Fruit fly (Drosophila melanogaster) whole organism, pupa: ENCODE measurements around the gene Lcp65Ab2.
"Not testable (repeated sequence)": the region's sequence is repeated elsewhere in the genome, so short reads cannot be mapped to it uniquely, and the experiment has no call there.

Experiments
- CG10348 ChIP-seq: fragments of 200-800 bp; sonication (Bioruptor generic); IDR thresholded peaks from 2 replicates; pipeline ENCODE4 v1.3.6; 2022; ENCODE audit warnings: missing biosample characterization, missing genetic modification characterization
- CG13204 ChIP-seq: fragments of 200-800 bp; sonication (Bioruptor generic); optimal IDR thresholded peaks from 2 replicates; lab custom pipeline; 2018; ENCODE audit warnings: missing biosample characterization, mild to moderate bottlenecking, missing genetic modification characterization, moderate library complexity
- CG14655 ChIP-seq: fragments of 200-800 bp; sonication (Bioruptor generic); optimal IDR thresholded peaks from 3 replicates; lab custom pipeline; 2017; ENCODE audit warnings: mild to moderate bottlenecking, missing biosample characterization, missing genetic modification reagents, missing genetic modification characterization
- CG17806 ChIP-seq: fragments of 200-800 bp; sonication (Bioruptor generic); optimal IDR thresholded peaks from 2 replicates; lab custom pipeline; 2018; ENCODE audit warnings: missing biosample characterization, mild to moderate bottlenecking, missing genetic modification characterization, moderate library complexity
- CG4496 ChIP-seq: fragments of 200-800 bp; sonication (Bioruptor generic); IDR thresholded peaks from 3 replicates; pipeline ENCODE4 v1.3.6; 2022; ENCODE audit warnings: missing biosample characterization, missing genetic modification characterization
- CG8301 ChIP-seq: fragments of 200-800 bp; sonication (Bioruptor generic); optimal IDR thresholded peaks from 2 replicates; lab custom pipeline; 2018; ENCODE audit warnings: missing biosample characterization, mild to moderate bottlenecking, missing genetic modification characterization
- CG9948 ChIP-seq: fragments of 200-800 bp; sonication (Bioruptor generic); optimal IDR thresholded peaks from 2 replicates; lab custom pipeline; 2018; ENCODE audit warnings: missing biosample characterization, mild to moderate bottlenecking, missing genetic modification characterization, moderate library complexity
- EcR ChIP-seq: fragments of 200-800 bp; sonication (Bioruptor generic); optimal IDR thresholded peaks from 3 replicates; lab custom pipeline; 2019; ENCODE audit warnings: missing biosample characterization, missing genetic modification characterization, mild to moderate bottlenecking, moderate library complexity, missing genetic modification reagents
- Pif1B ChIP-seq: fragments of 200-800 bp; sonication (Bioruptor generic); optimal IDR thresholded peaks from 3 replicates; lab custom pipeline; 2016; ENCODE audit warnings: missing biosample characterization, missing genetic modification characterization
- Snoo ChIP-seq: fragments of 200-800 bp; sonication (Bioruptor generic); optimal IDR thresholded peaks from 3 replicates; lab custom pipeline; 2017; ENCODE audit warnings: missing biosample characterization, mild to moderate bottlenecking, missing genetic modification characterization, inconsistent platforms
- rn ChIP-seq: fragments of 200-800 bp; sonication (Bioruptor generic); IDR thresholded peaks from 2 replicates; pipeline ENCODE4 v1.3.6; 2022; ENCODE audit warnings: missing biosample characterization, missing genetic modification characterization

- not testable (repeated sequence) for TF ChIP-seq rn; CG4496 (GFP tag; lab: Robert Waterston, UW); CG14655 (GFP tag; lab: Kevin White, UChicago); CG8301 (tag; lab: Kevin White, UChicago); EcR (GFP tag; lab: Kevin White, UChicago); CG9948 (tag; lab: Kevin White, UChicago); CG10348 (GFP tag; lab: Robert Waterston, UW); CG17806; CG13204 (GFP tag; lab: Kevin White, UChicago); Pif1B (GFP tag; lab: Kevin White, UChicago); Snoo (tag; lab: Kevin White, UChicago)
Measured at dm6 chr3L:6147887-6148286, 1.4 kb downstream of the Lcp65Ab2 start, which contains the start of gene Cpr65Ax1.
